Fruit fly (Drosophila melanogaster): ENCODE data around the gene TTLL3A.

- no peak for TF ChIP-seq CG8478 (optimal IDR thresholded peaks at IDR 0.05)
- TF ChIP-seq CTCF (optimal IDR thresholded peaks at IDR 0.05): no peak
These were observed 7.4 kb downstream of the TTLL3A start, which contains the start of gene TTLL3B for dm6 chr2L:6732566-6732965.

All from S2 (cell line).